Worm (Caenorhabditis elegans) whole organism, mixed stage, embryonic: Measurements from ENCODE around the gene Y56A3A.22.

Experiments used
- M03D4.4 ChIP-seq: sonication (generic microtip); optimal IDR thresholded peaks from 2 replicates; lab custom pipeline; 2017; ENCODE audit warnings: mild to moderate bottlenecking, missing genetic modification characterization, missing compliant biosample characterization
- bed-3 ChIP-seq: fragments of 200-800 bp; sonication (Bioruptor generic); optimal IDR thresholded peaks from 3 replicates; lab custom pipeline; 2018; ENCODE audit warnings: mild to moderate bottlenecking, missing genetic modification characterization, moderate library complexity, missing compliant biosample characterization
- blmp-1 ChIP-seq: fragments of 150-350 bp; optimal IDR thresholded peaks from 2 replicates; lab custom pipeline; 2014; ENCODE audit warnings: missing biosample characterization, missing genetic modification characterization
- ceh-39 ChIP-seq: fragments of 150-350 bp; optimal IDR thresholded peaks from 2 replicates; lab custom pipeline; 2014; ENCODE audit warnings: missing biosample characterization, missing genetic modification characterization
- ceh-43 ChIP-seq: fragments of 200-800 bp; sonication (Bioruptor generic); optimal IDR thresholded peaks from 2 replicates; lab custom pipeline; 2018; ENCODE audit warnings: mild to moderate bottlenecking, missing genetic modification characterization, moderate library complexity, missing compliant biosample characterization
- ceh-83 ChIP-seq: fragments of 200-800 bp; sonication (Bioruptor generic); optimal IDR thresholded peaks from 2 replicates; lab custom pipeline; 2018; ENCODE audit warnings: mild to moderate bottlenecking, missing genetic modification characterization, missing compliant biosample characterization
- ces-1 ChIP-seq: fragments of 150-350 bp; optimal IDR thresholded peaks from 2 replicates; lab custom pipeline; 2014; ENCODE audit warnings: missing biosample characterization, missing genetic modification reagents, missing genetic modification characterization
- cnd-1 ChIP-seq: fragments of 200-800 bp; sonication (Bioruptor generic); optimal IDR thresholded peaks from 2 replicates; lab custom pipeline; 2018; ENCODE audit warnings: mild to moderate bottlenecking, missing genetic modification characterization, missing compliant biosample characterization
- drap-1 ChIP-seq: fragments of 200-800 bp; sonication (Bioruptor generic); optimal IDR thresholded peaks from 3 replicates; lab custom pipeline; 2018; ENCODE audit warnings: mild to moderate bottlenecking, missing genetic modification characterization, missing compliant biosample characterization
- elt-1 ChIP-seq: sonication (generic microtip); optimal IDR thresholded peaks from 2 replicates; lab custom pipeline; 2017; ENCODE audit warnings: missing genetic modification characterization, mild to moderate bottlenecking, missing compliant biosample characterization, antibody characterized with exemption, moderate library complexity, borderline replicate concordance; ENCODE audit not compliant: insufficient read depth
- elt-3 ChIP-seq: fragments of 150-350 bp; optimal IDR thresholded peaks from 2 replicates; lab custom pipeline; 2014; ENCODE audit warnings: missing biosample characterization, missing genetic modification characterization
- flh-1 ChIP-seq: fragments of 200-800 bp; sonication (Bioruptor generic); optimal IDR thresholded peaks from 2 replicates; lab custom pipeline; 2018; ENCODE audit warnings: mild to moderate bottlenecking, missing genetic modification characterization, moderate library complexity, missing compliant biosample characterization
- ham-2 ChIP-seq: fragments of 200-800 bp; sonication (Bioruptor generic); optimal IDR thresholded peaks from 2 replicates; lab custom pipeline; 2018; ENCODE audit warnings: mild to moderate bottlenecking, missing genetic modification characterization, missing compliant biosample characterization
- hlh-1 ChIP-seq: fragments of 150-350 bp; optimal IDR thresholded peaks from 2 replicates; lab custom pipeline; 2014; ENCODE audit warnings: missing biosample characterization, missing genetic modification reagents, missing genetic modification characterization
- lin-13 ChIP-seq: fragments of 150-350 bp; optimal IDR thresholded peaks from 2 replicates; lab custom pipeline; 2014; ENCODE audit warnings: missing biosample characterization, missing genetic modification characterization
- lin-32 ChIP-seq: fragments of 200-800 bp; sonication (Bioruptor generic); optimal IDR thresholded peaks from 2 replicates; lab custom pipeline; 2018; ENCODE audit warnings: mild to moderate bottlenecking, missing genetic modification characterization, missing compliant biosample characterization
- lsy-2 ChIP-seq: fragments of 150-350 bp; optimal IDR thresholded peaks from 2 replicates; lab custom pipeline; 2014; ENCODE audit warnings: missing biosample characterization, missing genetic modification characterization
- mab-5 ChIP-seq: fragments of 150-350 bp; optimal IDR thresholded peaks from 2 replicates; lab custom pipeline; 2014; ENCODE audit warnings: missing biosample characterization, missing genetic modification characterization
- mep-1 ChIP-seq: fragments of 150-350 bp; optimal IDR thresholded peaks from 2 replicates; lab custom pipeline; 2017; ENCODE audit warnings: missing biosample characterization, missing genetic modification reagents, missing genetic modification characterization, inconsistent platforms
- mls-2 ChIP-seq: sonication (generic microtip); optimal IDR thresholded peaks from 2 replicates; lab custom pipeline; 2016; ENCODE audit warnings: mild to moderate bottlenecking, missing genetic modification characterization, moderate library complexity, missing compliant biosample characterization
- nhr-12 ChIP-seq: fragments of 150-350 bp; optimal IDR thresholded peaks from 2 replicates; lab custom pipeline; 2014; ENCODE audit warnings: missing biosample characterization, missing genetic modification characterization
- nhr-2 ChIP-seq: fragments of 150-350 bp; optimal IDR thresholded peaks from 2 replicates; lab custom pipeline; 2014; ENCODE audit warnings: missing biosample characterization, missing genetic modification characterization
- nhr-237 ChIP-seq: fragments of 150-350 bp; optimal IDR thresholded peaks from 2 replicates; lab custom pipeline; 2014; ENCODE audit warnings: missing biosample characterization, missing genetic modification characterization
- nhr-28 ChIP-seq: fragments of 150-350 bp; optimal IDR thresholded peaks from 2 replicates; lab custom pipeline; 2014; ENCODE audit warnings: missing biosample characterization, missing genetic modification characterization
- nhr-76 ChIP-seq: sonication (generic microtip); optimal IDR thresholded peaks from 2 replicates; lab custom pipeline; 2017; ENCODE audit warnings: missing biosample characterization, missing genetic modification characterization
- pha-4 ChIP-seq: fragments of 150-350 bp; optimal IDR thresholded peaks from 2 replicates; lab custom pipeline; 2018; ENCODE audit warnings: missing biosample characterization, missing genetic modification reagents, missing genetic modification characterization
- sem-2 ChIP-seq: fragments of 200-800 bp; sonication (Bioruptor generic); optimal IDR thresholded peaks from 2 replicates; lab custom pipeline; 2018; ENCODE audit warnings: mild to moderate bottlenecking, missing genetic modification characterization, missing compliant biosample characterization
- snpc-4 ChIP-seq: fragments of 150-350 bp; optimal IDR thresholded peaks from 2 replicates; lab custom pipeline; 2014; ENCODE audit warnings: missing biosample characterization, missing genetic modification characterization
- sptf-1 ChIP-seq: sonication (generic microtip); optimal IDR thresholded peaks from 2 replicates; lab custom pipeline; 2017; ENCODE audit warnings: mild to moderate bottlenecking, missing genetic modification characterization, moderate library complexity, missing compliant biosample characterization
- tbx-8 ChIP-seq: fragments of 200-800 bp; sonication (Bioruptor generic); optimal IDR thresholded peaks from 2 replicates; lab custom pipeline; 2018; ENCODE audit warnings: mild to moderate bottlenecking, missing genetic modification characterization, moderate library complexity, missing compliant biosample characterization
- unc-120 ChIP-seq: sonication (generic microtip); optimal IDR thresholded peaks from 2 replicates; lab custom pipeline; 2017; ENCODE audit warnings: missing genetic modification characterization, missing compliant biosample characterization; ENCODE audit not compliant: poor library complexity, severe bottlenecking
- unc-39 ChIP-seq: fragments of 150-350 bp; optimal IDR thresholded peaks from 2 replicates; lab custom pipeline; 2014; ENCODE audit warnings: missing biosample characterization, missing genetic modification characterization
- unc-62 ChIP-seq: fragments of 150-350 bp; optimal IDR thresholded peaks from 2 replicates; lab custom pipeline; 2014; ENCODE audit warnings: missing biosample characterization, missing genetic modification reagents, missing genetic modification characterization
- zip-8 ChIP-seq: fragments of 150-350 bp; optimal IDR thresholded peaks from 2 replicates; lab custom pipeline; 2014; ENCODE audit warnings: missing biosample characterization, missing genetic modification characterization

Y56A3A.22 gene

DNA sequence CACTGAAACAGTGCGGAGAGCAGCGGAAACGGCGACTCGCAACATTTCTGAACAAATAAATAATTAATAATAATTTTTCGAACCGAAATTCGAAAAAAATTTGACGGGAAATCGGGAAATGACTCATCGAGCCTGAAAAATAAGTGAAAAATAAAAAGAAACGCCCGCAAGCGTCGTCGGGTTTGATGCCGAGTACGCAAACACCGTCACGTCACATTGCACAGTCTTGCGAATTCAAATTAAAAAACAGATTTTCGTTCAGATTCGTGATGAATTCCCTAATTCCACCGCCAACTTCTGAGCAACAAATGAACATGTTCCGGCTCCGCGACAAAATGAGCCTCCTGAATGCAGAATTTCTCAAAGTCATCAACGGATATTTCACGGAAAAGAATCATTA, 5.8 kb upstream of the Y56A3A.22 start, which contains the start of the genes ndab-1 and npp-16:
ndab-1 (minus strand) TSS at position 47 of the 400 bp plus-strand sequence.
npp-16 (plus strand) TSS at position 263 of the 400 bp plus-strand sequence.
- TF ChIP-seq mep-1 (tag; lab: Kevin White, UChicago) (no peak), pha-4 (tag; lab: Kevin White, UChicago) (no peak), M03D4.4 (peak; percentile 39), unc-120 (tag; lab: Kevin White, UChicago) (no peak), zip-8 (tag; lab: Kevin White, UChicago) (no peak), nhr-76 (tag; lab: Kevin White, UChicago) (no peak), blmp-1 (tag; lab: Kevin White, UChicago) (no peak), mls-2 (tag; lab: Kevin White, UChicago) (no peak), elt-3 (tag; lab: Kevin White, UChicago) (no peak), snpc-4 (no peak), ces-1 (GFP tag; lab: Kevin White, UChicago) (peak; percentile 42)

DNA sequence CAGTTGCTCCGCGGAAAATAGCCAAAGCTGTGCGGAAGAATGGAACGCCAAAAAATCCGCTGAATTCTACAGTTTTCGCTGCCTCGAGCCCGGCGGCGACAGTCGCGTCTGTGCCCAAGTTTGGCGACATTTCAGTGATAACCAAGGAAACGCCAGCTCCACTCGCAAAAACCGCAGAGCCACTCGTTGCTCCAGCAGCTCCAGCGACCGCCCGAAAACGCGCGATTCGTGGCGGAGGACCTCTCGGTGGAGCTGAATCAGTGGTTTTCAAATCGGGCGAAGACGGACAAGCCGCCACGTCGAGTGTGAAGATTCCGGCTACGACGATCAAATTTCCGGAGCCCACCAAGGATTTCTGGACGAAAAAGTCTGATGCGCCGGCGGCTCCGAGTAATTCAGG, 5.2 kb upstream of the Y56A3A.22 start:
- no peak for TF ChIP-seq sptf-1
- no peak for TF ChIP-seq ceh-39 (tag; lab: Kevin White, UChicago)
- TF ChIP-seq unc-62 (GFP tag; lab: Kevin White, UChicago), result no peak

DNA sequence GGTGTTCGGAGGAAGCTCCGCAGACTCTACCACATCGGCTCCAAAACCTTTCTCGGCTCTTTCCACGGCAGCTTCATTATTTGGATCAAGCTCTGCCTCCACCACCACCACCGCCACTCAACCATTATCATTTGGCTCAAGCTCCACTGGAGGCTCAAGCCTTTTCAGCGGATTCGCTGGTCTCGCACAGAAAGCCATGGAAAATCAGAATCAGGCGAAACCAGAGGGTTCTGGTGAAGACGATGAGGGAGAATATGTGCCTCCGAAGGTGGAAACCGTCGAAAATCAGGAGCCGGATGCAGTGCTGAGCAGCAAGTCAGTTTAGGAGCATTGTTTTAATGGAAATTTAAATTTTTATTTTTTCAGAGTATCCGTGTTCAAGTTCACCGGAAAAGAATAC, 4.4 kb upstream of the Y56A3A.22 start:
- no peak for TF ChIP-seq blmp-1 (tag; lab: Kevin White, UChicago)
- no peak for TF ChIP-seq unc-39 (tag; lab: Kevin White, UChicago)
- no peak for TF ChIP-seq nhr-237 (tag; lab: Kevin White, UChicago)
- TF ChIP-seq nhr-2 (tag; lab: Kevin White, UChicago), result no peak
- TF ChIP-seq flh-1, result no peak
- no peak for TF ChIP-seq mab-5 (tag; lab: Kevin White, UChicago)
- TF ChIP-seq nhr-76 (tag; lab: Kevin White, UChicago), result no peak
- TF ChIP-seq tbx-8 (GFP tag; lab: Kevin White, UChicago), result no peak

DNA sequence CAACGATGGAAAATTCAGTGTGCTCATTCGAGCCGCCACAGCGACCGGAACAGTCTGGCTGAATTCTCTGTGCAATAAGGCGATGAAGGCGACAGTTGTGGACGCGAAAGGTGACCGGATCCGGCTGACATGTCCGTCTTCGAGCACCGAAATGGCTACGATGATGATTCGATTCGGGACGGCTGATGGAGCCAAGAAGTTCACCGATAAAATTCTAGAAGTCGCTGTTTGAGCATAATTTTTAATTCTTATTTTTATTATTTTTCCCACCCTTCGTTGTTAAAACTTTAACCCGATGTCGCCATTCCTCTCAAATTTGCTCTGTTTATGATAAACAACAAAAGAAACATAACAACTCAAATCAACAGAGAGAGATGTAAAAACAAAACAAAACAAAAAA, 4.0 kb upstream of the Y56A3A.22 start:
- TF ChIP-seq blmp-1 (tag; lab: Kevin White, UChicago) (no peak), ceh-43 (GFP tag; lab: Kevin White, UChicago) (no peak), sem-2 (GFP tag; lab: Kevin White, UChicago) (no peak), bed-3 (GFP tag; lab: Kevin White, UChicago) (no peak), zip-8 (tag; lab: Kevin White, UChicago) (no peak)

DNA sequence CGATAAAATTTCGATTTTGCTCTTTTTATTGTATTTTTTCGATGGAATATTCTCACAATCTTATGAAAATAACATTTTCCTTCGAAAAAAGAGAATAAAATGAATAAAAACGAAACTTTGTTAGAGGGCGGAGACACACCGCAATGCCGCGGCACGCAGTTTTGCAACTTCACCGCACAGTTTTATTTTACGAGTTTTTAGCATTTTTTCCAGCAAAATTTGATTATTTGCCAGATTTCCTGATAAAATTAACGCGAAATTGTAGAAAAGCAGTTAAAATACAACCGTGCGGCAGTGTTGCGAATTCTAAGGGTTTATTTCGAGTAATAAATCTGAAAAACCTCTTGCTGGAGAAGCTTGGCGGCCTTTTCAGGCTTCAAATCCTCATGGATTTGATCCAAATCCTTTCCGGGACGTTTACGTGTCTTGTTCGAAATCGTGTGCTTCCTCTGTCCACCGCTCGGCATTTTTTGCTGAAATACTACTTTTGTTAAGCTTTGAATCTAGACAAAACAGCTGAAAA, 3.2 kb upstream of the Y56A3A.22 start, which contains the start of gene znf-593:
znf-593 (minus strand) TSS at position 473 of the 523 bp plus-strand sequence.
- TF ChIP-seq cnd-1 (tag; lab: Kevin White, UChicago) (peak; percentile 29), M03D4.4 (peak; percentile 7), elt-1 (tag; lab: Kevin White, UChicago) (no peak), nhr-237 (tag; lab: Kevin White, UChicago) (no peak), lsy-2 (tag; lab: Kevin White, UChicago) (no peak), lin-13 (peak; percentile 6), ceh-43 (GFP tag; lab: Kevin White, UChicago) (no peak), lin-32 (GFP tag; lab: Kevin White, UChicago) (no peak), unc-120 (tag; lab: Kevin White, UChicago) (peak; percentile 12), ham-2 (GFP tag; lab: Kevin White, UChicago) (no peak), tbx-8 (GFP tag; lab: Kevin White, UChicago) (no peak), drap-1 (GFP tag; lab: Kevin White, UChicago) (no peak), zip-8 (tag; lab: Kevin White, UChicago) (no peak), ces-1 (GFP tag; lab: Kevin White, UChicago) (no peak), hlh-1 (tag; lab: Kevin White, UChicago) (no peak), nhr-28 (tag; lab: Kevin White, UChicago) (no peak), nhr-2 (tag; lab: Kevin White, UChicago) (no peak), elt-3 (tag; lab: Kevin White, UChicago) (no peak), nhr-12 (no peak), ceh-83 (GFP tag; lab: Kevin White, UChicago) (peak; percentile 58), sptf-1 (peak; percentile 56)
